Fruit fly (Drosophila melanogaster) ovary, adult (tissue): Measurements from ENCODE around the gene CG15747.

Source experiments
- CG17801 ChIP-seq: fragments of 200-800 bp; optimal IDR thresholded peaks from 2 replicates; lab custom pipeline; 2019; ENCODE audit warnings: missing biosample characterization, mild to moderate bottlenecking, missing genetic modification characterization, moderate library complexity; ENCODE audit not compliant: partially characterized antibody

Gene CG15747

dm6 chrX:13358240-13358799 is 20.2 kb downstream of the CG15747 start:
- TF ChIP-seq CG17801 (GFP tag; lab: Kevin White, UChicago) = no peak

- no peak for TF ChIP-seq CG17801 (GFP tag; lab: Kevin White, UChicago)
Observed at dm6 chrX:13358948-13359347, 20.8 kb downstream of the CG15747 start, which contains the start of gene Syt12. Gene Syt12 (plus strand): TSS chrX:13359248.

- no peak for TF ChIP-seq CG17801 (GFP tag; lab: Kevin White, UChicago)
Observed at dm6 chrX:13368149-13368548, 30.0 kb downstream of the CG15747 start, which contains the start of gene dmrt11E. Gene dmrt11E (plus strand): TSS chrX:13368191.

dm6 chrX:13369438-13369837 is 31.3 kb downstream of the CG15747 start:
- TF ChIP-seq CG17801 (GFP tag; lab: Kevin White, UChicago) = no peak

- no peak for TF ChIP-seq CG17801 (GFP tag; lab: Kevin White, UChicago)
Observed at dm6 chrX:13370306-13370705, 32.2 kb downstream of the CG15747 start, which contains the start of gene CG1640. Gene CG1640 (plus strand): TSS chrX:13370606.

dm6 chrX:13370826-13371703 is 32.9 kb downstream of the CG15747 start:
- peak; percentile 55 for TF ChIP-seq CG17801 (GFP tag; lab: Kevin White, UChicago)

- TF ChIP-seq CG17801 (GFP tag; lab: Kevin White, UChicago) = no peak
Observed at dm6 chrX:13371704-13372049, 33.6 kb downstream of the CG15747 start.

- TF ChIP-seq CG17801 (GFP tag; lab: Kevin White, UChicago) = no peak
Observed at dm6 chrX:13372512-13372911, 34.4 kb downstream of the CG15747 start.

- peak; percentile 48 for TF ChIP-seq CG17801 (GFP tag; lab: Kevin White, UChicago)
Observed at dm6 chrX:13373239-13374153, 35.4 kb downstream of the CG15747 start.

- TF ChIP-seq CG17801 (GFP tag; lab: Kevin White, UChicago) = no peak
Observed at dm6 chrX:13374154-13374536, 36.0 kb downstream of the CG15747 start.

dm6 chrX:13374979-13375378 is 36.9 kb downstream of the CG15747 start:
- TF ChIP-seq CG17801 (GFP tag; lab: Kevin White, UChicago) = no peak

- no peak for TF ChIP-seq CG17801 (GFP tag; lab: Kevin White, UChicago)
Observed at dm6 chrX:13375489-13375997, 37.4 kb downstream of the CG15747 start.

- peak; percentile 73 for TF ChIP-seq CG17801 (GFP tag; lab: Kevin White, UChicago)
Observed at dm6 chrX:13376520-13376919, 38.4 kb downstream of the CG15747 start.

dm6 chrX:13383770-13384169 is 45.7 kb downstream of the CG15747 start:
- peak; percentile 26 for TF ChIP-seq CG17801 (GFP tag; lab: Kevin White, UChicago)

dm6 chrX:13384177-13384576 is 46.1 kb downstream of the CG15747 start:
- no peak for TF ChIP-seq CG17801 (GFP tag; lab: Kevin White, UChicago)
